Worm (Caenorhabditis elegans) whole organism, L3 larva: ENCODE results near the gene clc-9.

Experiments used
- R02D3.7 ChIP-seq: fragments of 150-350 bp; optimal IDR thresholded peaks from 2 replicates; lab custom pipeline; 2014; ENCODE audit warnings: missing biosample characterization, missing genetic modification characterization
- ZK546.5 ChIP-seq: sonication (generic microtip); optimal IDR thresholded peaks from 2 replicates; lab custom pipeline; 2017; ENCODE audit warnings: missing biosample characterization, missing genetic modification characterization
- aly-2 ChIP-seq: fragments of 150-350 bp; optimal IDR thresholded peaks from 2 replicates; lab custom pipeline; 2014; ENCODE audit warnings: missing biosample characterization, missing genetic modification characterization
- ama-1 ChIP-seq: fragments of 150-350 bp; optimal IDR thresholded peaks from 2 replicates; lab custom pipeline; 2018
- ceh-16 ChIP-seq: sonication (generic microtip); optimal IDR thresholded peaks from 2 replicates; lab custom pipeline; 2017; ENCODE audit warnings: missing biosample characterization, missing genetic modification characterization
- ceh-28 ChIP-seq: fragments of 150-350 bp; optimal IDR thresholded peaks from 2 replicates; lab custom pipeline; 2014; ENCODE audit warnings: missing biosample characterization, missing genetic modification reagents, missing genetic modification characterization
- ceh-82 ChIP-seq: fragments of 150-350 bp; optimal IDR thresholded peaks from 2 replicates; lab custom pipeline; 2014; ENCODE audit warnings: missing biosample characterization, missing genetic modification characterization
- ceh-9 ChIP-seq: sonication (generic microtip); optimal IDR thresholded peaks from 2 replicates; lab custom pipeline; 2018; ENCODE audit warnings: missing biosample characterization, missing genetic modification characterization
- daf-12 ChIP-seq: fragments of 150-350 bp; optimal IDR thresholded peaks from 2 replicates; lab custom pipeline; 2014; ENCODE audit warnings: missing biosample characterization, missing genetic modification reagents, missing genetic modification characterization
- egl-27 ChIP-seq: sonication (generic microtip); optimal IDR thresholded peaks from 4 replicates; lab custom pipeline; 2017; ENCODE audit warnings: missing biosample characterization, missing genetic modification reagents, missing genetic modification characterization
- egl-5 ChIP-seq: fragments of 150-350 bp; optimal IDR thresholded peaks from 2 replicates; lab custom pipeline; 2017; ENCODE audit warnings: missing biosample characterization, missing genetic modification reagents, missing genetic modification characterization, inconsistent platforms
- elt-1 ChIP-seq: fragments of 150-350 bp; optimal IDR thresholded peaks from 2 replicates; lab custom pipeline; 2014; ENCODE audit warnings: missing biosample characterization, missing genetic modification characterization
- elt-2 ChIP-seq: sonication (generic microtip); optimal IDR thresholded peaks from 2 replicates; lab custom pipeline; 2016; ENCODE audit warnings: missing genetic modification reagents, mild to moderate bottlenecking, missing genetic modification characterization, missing compliant biosample characterization
- elt-3 ChIP-seq, 3 experiments: fragments of 150-350 bp in 1 of 3; sonication (generic microtip) in 2 of 3; optimal IDR thresholded peaks; 2 replicates in 2 of 3; 4 replicates in 1 of 3; lab custom pipeline; 2014 to 2017; ENCODE audit warnings: missing biosample characterization in 3 of 3, missing genetic modification characterization in 3 of 3
- eor-1 ChIP-seq, 2 experiments: fragments of 150-350 bp; optimal IDR thresholded peaks; 2 replicates each; lab custom pipeline; 2014 to 2018; ENCODE audit warnings: missing biosample characterization in 2 of 2, missing genetic modification characterization in 2 of 2
- fkh-10 ChIP-seq: sonication (generic microtip); optimal IDR thresholded peaks from 2 replicates; lab custom pipeline; 2017; ENCODE audit warnings: missing biosample characterization, missing genetic modification reagents, missing genetic modification characterization
- fkh-2 ChIP-seq: fragments of 150-350 bp; optimal IDR thresholded peaks from 2 replicates; lab custom pipeline; 2014; ENCODE audit warnings: missing biosample characterization, missing genetic modification reagents, missing genetic modification characterization
- fos-1 ChIP-seq: fragments of 150-350 bp; optimal IDR thresholded peaks from 2 replicates; lab custom pipeline; 2014; ENCODE audit warnings: missing biosample characterization, missing genetic modification characterization
- hmg-11 ChIP-seq: sonication (generic microtip); optimal IDR thresholded peaks from 2 replicates; lab custom pipeline; 2016; ENCODE audit warnings: missing genetic modification characterization, missing compliant biosample characterization
- jun-1 ChIP-seq: fragments of 150-350 bp; optimal IDR thresholded peaks from 2 replicates; lab custom pipeline; 2014; ENCODE audit warnings: missing biosample characterization, missing genetic modification reagents, missing genetic modification characterization
- lin-15B ChIP-seq: fragments of 150-350 bp; optimal IDR thresholded peaks from 2 replicates; lab custom pipeline; 2014; ENCODE audit warnings: missing biosample characterization, missing genetic modification characterization
- lin-39 ChIP-seq: fragments of 150-350 bp; optimal IDR thresholded peaks from 2 replicates; lab custom pipeline; 2018; ENCODE audit warnings: missing biosample characterization, missing genetic modification reagents, missing genetic modification characterization
- lsy-12 ChIP-seq: sonication (generic microtip); optimal IDR thresholded peaks from 2 replicates; lab custom pipeline; 2016; ENCODE audit warnings: mild to moderate bottlenecking, missing genetic modification characterization, missing compliant biosample characterization
- mdl-1 ChIP-seq: fragments of 150-350 bp; optimal IDR thresholded peaks from 2 replicates; lab custom pipeline; 2014; ENCODE audit warnings: missing biosample characterization, missing genetic modification characterization
- mml-1 ChIP-seq: fragments of 150-350 bp; sonication (generic microtip); optimal IDR thresholded peaks from 3 replicates; lab custom pipeline; 2014; ENCODE audit warnings: missing biosample characterization, missing genetic modification characterization
- nfya-1 ChIP-seq: sonication (generic microtip); optimal IDR thresholded peaks from 2 replicates; lab custom pipeline; 2017; ENCODE audit warnings: missing genetic modification characterization, mild to moderate bottlenecking, missing compliant biosample characterization, antibody characterized with exemption, moderate library complexity; ENCODE audit not compliant: insufficient read depth
- nhr-11 ChIP-seq: fragments of 150-350 bp; optimal IDR thresholded peaks from 2 replicates; lab custom pipeline; 2014; ENCODE audit warnings: missing biosample characterization, missing genetic modification characterization
- nhr-12 ChIP-seq: fragments of 150-350 bp; optimal IDR thresholded peaks from 2 replicates; lab custom pipeline; 2014; ENCODE audit warnings: missing biosample characterization, missing genetic modification characterization
- nhr-23 ChIP-seq: fragments of 150-350 bp; optimal IDR thresholded peaks from 2 replicates; lab custom pipeline; 2014; ENCODE audit warnings: missing biosample characterization, missing genetic modification reagents, missing genetic modification characterization
- nhr-237 ChIP-seq: fragments of 150-350 bp; optimal IDR thresholded peaks from 2 replicates; lab custom pipeline; 2014; ENCODE audit warnings: missing biosample characterization, missing genetic modification characterization
- nhr-25 ChIP-seq: sonication (generic microtip); optimal IDR thresholded peaks from 2 replicates; lab custom pipeline; 2017; ENCODE audit warnings: missing biosample characterization, missing genetic modification characterization
- nhr-28 ChIP-seq: fragments of 150-350 bp; optimal IDR thresholded peaks from 2 replicates; lab custom pipeline; 2014; ENCODE audit warnings: missing biosample characterization, missing genetic modification characterization
- nhr-43 ChIP-seq: sonication (generic microtip); optimal IDR thresholded peaks from 2 replicates; lab custom pipeline; 2016; ENCODE audit warnings: mild to moderate bottlenecking, missing genetic modification characterization, missing compliant biosample characterization; ENCODE audit not compliant: poor library complexity, severe bottlenecking
- nhr-67 ChIP-seq: fragments of 150-350 bp; optimal IDR thresholded peaks from 2 replicates; lab custom pipeline; 2014; ENCODE audit warnings: missing biosample characterization, missing genetic modification characterization
- nhr-76 ChIP-seq: fragments of 150-350 bp; sonication (generic microtip); optimal IDR thresholded peaks from 5 replicates; lab custom pipeline; 2014; ENCODE audit warnings: missing biosample characterization, missing genetic modification characterization
- nhr-77 ChIP-seq: fragments of 150-350 bp; optimal IDR thresholded peaks from 2 replicates; lab custom pipeline; 2014; ENCODE audit warnings: missing biosample characterization, missing genetic modification characterization
- pha-4 ChIP-seq: fragments of 150-350 bp; optimal IDR thresholded peaks from 2 replicates; lab custom pipeline; 2014; ENCODE audit warnings: missing biosample characterization, missing genetic modification reagents, missing genetic modification characterization
- pqm-1 ChIP-seq: fragments of 150-350 bp; optimal IDR thresholded peaks from 2 replicates; lab custom pipeline; 2017; ENCODE audit warnings: missing biosample characterization, missing genetic modification characterization, inconsistent platforms
- sea-2 ChIP-seq: fragments of 150-350 bp; sonication (generic microtip); optimal IDR thresholded peaks from 4 replicates; lab custom pipeline; 2014; ENCODE audit warnings: missing biosample characterization, missing genetic modification reagents, missing genetic modification characterization
- skn-1 ChIP-seq: fragments of 150-350 bp; optimal IDR thresholded peaks from 2 replicates; lab custom pipeline; 2014; ENCODE audit warnings: missing biosample characterization, missing genetic modification characterization
- snpc-4 ChIP-seq: fragments of 150-350 bp; optimal IDR thresholded peaks from 2 replicates; lab custom pipeline; 2014; ENCODE audit warnings: missing biosample characterization, missing genetic modification characterization
- tbx-2 ChIP-seq: sonication (generic microtip); optimal IDR thresholded peaks from 2 replicates; lab custom pipeline; 2016; ENCODE audit warnings: mild to moderate bottlenecking, missing genetic modification characterization, missing compliant biosample characterization
- unc-39 ChIP-seq: sonication (generic microtip); optimal IDR thresholded peaks from 4 replicates; lab custom pipeline; 2017; ENCODE audit warnings: missing biosample characterization, missing genetic modification characterization
- unc-62 ChIP-seq: fragments of 150-350 bp; sonication (generic microtip); optimal IDR thresholded peaks from 4 replicates; lab custom pipeline; 2014; ENCODE audit warnings: missing biosample characterization, missing genetic modification reagents, missing genetic modification characterization
- zag-1 ChIP-seq: fragments of 150-350 bp; optimal IDR thresholded peaks from 2 replicates; lab custom pipeline; 2014; ENCODE audit warnings: missing biosample characterization, missing genetic modification characterization
- ztf-11 ChIP-seq: fragments of 150-350 bp; optimal IDR thresholded peaks from 2 replicates; lab custom pipeline; 2014; ENCODE audit warnings: missing biosample characterization, missing genetic modification characterization
- ztf-4 ChIP-seq: fragments of 150-350 bp; optimal IDR thresholded peaks from 2 replicates; lab custom pipeline; 2014; ENCODE audit warnings: missing biosample characterization, missing genetic modification characterization

The clc-9 gene

DNA sequence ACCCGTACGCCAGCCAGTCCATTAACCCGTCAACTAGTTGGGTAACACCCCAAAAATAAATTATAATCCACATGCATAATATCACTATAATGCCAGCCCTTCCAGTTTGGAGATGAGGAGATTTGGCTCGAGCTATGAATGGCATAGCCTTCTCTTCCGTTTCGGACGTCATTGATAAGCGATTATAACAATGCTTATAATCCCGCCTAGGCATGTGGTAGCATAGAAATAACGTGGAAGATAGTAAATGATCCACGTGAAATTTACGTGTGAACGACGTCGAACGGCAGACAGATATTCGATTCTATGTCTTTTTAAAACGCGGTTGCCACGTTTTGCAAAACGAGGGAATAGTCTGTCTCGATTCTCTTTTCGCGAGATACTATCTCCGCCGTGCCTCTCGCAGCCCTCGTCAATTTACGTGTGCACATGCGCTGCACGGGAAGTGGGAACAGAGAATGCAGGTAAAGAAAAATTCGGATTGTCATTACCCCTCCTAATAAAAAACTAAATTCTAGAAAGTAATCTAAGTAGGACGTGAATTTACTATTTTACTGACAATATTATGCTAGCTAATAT is 36.1 kb downstream of the clc-9 start:
- peak; percentile 79 for TF ChIP-seq mml-1 (tag; lab: Kevin White, UChicago)
- TF ChIP-seq pha-4 (tag; lab: Kevin White, UChicago), result peak; percentile 11
- TF ChIP-seq nfya-1 (tag; lab: Kevin White, UChicago), result peak; percentile 27
- peak; percentile 20 for TF ChIP-seq nhr-43 (tag; lab: Kevin White, UChicago)
- peak; percentile 45 for TF ChIP-seq pqm-1 (tag; lab: Kevin White, UChicago)
- no peak for TF ChIP-seq tbx-2 (tag; lab: Kevin White, UChicago)
- no peak for TF ChIP-seq aly-2 (tag; lab: Kevin White, UChicago)
- TF ChIP-seq elt-2, result peak; percentile 25
- TF ChIP-seq ama-1 (lab: Kevin White, UChicago), result peak; percentile 58

DNA sequence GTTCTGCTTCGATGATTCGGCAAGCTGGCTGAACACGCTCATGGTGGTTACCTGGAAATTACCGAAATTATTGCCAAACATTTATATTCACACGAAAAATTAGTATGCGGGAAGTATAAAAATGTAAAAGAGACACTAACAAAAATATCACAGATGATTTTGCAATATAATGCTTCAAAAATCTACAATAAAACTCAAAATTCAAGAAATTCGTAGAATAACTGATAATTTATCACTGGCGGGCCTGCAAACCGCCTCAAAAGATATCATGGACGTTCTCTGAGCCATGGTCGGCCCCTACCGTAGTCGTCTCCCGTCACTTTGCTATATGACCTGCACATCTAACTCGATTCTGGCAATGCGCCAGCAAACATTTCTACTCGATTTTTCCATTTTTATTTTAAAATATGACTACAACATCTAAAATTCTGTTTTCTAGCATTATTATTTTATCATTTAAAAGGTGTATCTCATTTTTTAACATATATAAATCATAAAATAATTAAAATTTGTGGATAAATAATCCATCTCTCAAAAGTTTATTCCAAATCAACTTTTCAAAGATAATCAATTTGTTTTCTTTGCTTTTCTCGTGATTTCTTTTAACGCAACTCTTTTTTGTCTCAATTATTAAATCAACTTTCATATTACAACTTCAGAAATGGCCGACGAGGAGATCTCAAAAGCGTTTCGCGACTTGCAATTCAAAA is 36.9 kb downstream of the clc-9 start, which contains the start of the genes F01G4.6 and pfd-1:
Gene F01G4.6, minus strand, starts transcription at position 51 of the 710 bp plus-strand sequence.
Gene pfd-1, plus strand, starts transcription at position 660 of the 710 bp plus-strand sequence.
- TF ChIP-seq nhr-28 (tag; lab: Kevin White, UChicago) (no peak), pha-4 (tag; lab: Kevin White, UChicago) (peak; percentile 97), egl-5 (tag; lab: Kevin White, UChicago) (peak; percentile 84), nhr-43 (tag; lab: Kevin White, UChicago) (peak; percentile 82), unc-62 (no peak), fkh-10 (GFP tag; lab: Kevin White, UChicago) (peak; percentile 60), nhr-23 (peak; percentile 97), lin-15B (peak; percentile 95), elt-2 (peak; percentile 87), lsy-12 (tag; lab: Kevin White, UChicago) (peak; percentile 96), mml-1 (tag; lab: Kevin White, UChicago) (peak; percentile 64), ZK546.5 (peak; percentile 99), nhr-12 (tag; lab: Kevin White, UChicago) (no peak), pqm-1 (tag; lab: Kevin White, UChicago) (peak; percentile 90), elt-1 (tag; lab: Kevin White, UChicago) (peak; percentile 32), ceh-16 (tag; lab: Kevin White, UChicago) (peak; percentile 49), nfya-1 (tag; lab: Kevin White, UChicago) (peak; percentile 98), R02D3.7 (peak; percentile 84), nhr-77 (tag; lab: Kevin White, UChicago) (peak; percentile 40), ceh-9 (tag; lab: Kevin White, UChicago) (no peak), daf-12 (no peak), nhr-76 (peak; percentile 50), zag-1 (tag; lab: Kevin White, UChicago) (peak; percentile 85), nhr-67 (no peak), egl-27 (tag; lab: Kevin White, UChicago) (peak; percentile 32), jun-1 (tag; lab: Kevin White, UChicago) (peak; percentile 88), lin-39 (tag; lab: Kevin White, UChicago) (peak; percentile 87), eor-1 (tag; optimal IDR thresholded peaks at IDR 0.05; lab: Kevin White, UChicago) (no peak), nhr-11 (tag; lab: Kevin White, UChicago) (peak; percentile 75), ztf-4 (tag; lab: Kevin White, UChicago) (peak; percentile 63), aly-2 (tag; lab: Kevin White, UChicago) (no peak), nhr-25 (tag; lab: Kevin White, UChicago) (peak; percentile 92), nhr-237 (tag; lab: Kevin White, UChicago) (no peak), mdl-1 (no peak), fos-1 (tag; lab: Kevin White, UChicago) (no peak), skn-1 (tag; lab: Kevin White, UChicago) (peak; percentile 87), ama-1 (lab: Kevin White, UChicago) (peak; percentile 67), elt-3 (tag; optimal IDR thresholded peaks at IDR 0.05; lab: Kevin White, UChicago) (peak in 1 of 3 experiments; percentile 66), ceh-82 (tag; lab: Kevin White, UChicago) (peak; percentile 43), ztf-11 (tag; lab: Kevin White, UChicago) (no peak), sea-2 (GFP tag; lab: Kevin White, UChicago) (peak; percentile 1), fkh-2 (tag; lab: Kevin White, UChicago) (no peak), tbx-2 (tag; lab: Kevin White, UChicago) (peak; percentile 81), hmg-11 (peak; percentile 76), snpc-4 (tag; lab: Kevin White, UChicago) (peak; percentile 82), unc-39 (no peak), ceh-28 (peak; percentile 68)
- TF ChIP-seq, all 47 proteins: peak for 33
